Worm (Caenorhabditis elegans) whole organism, mixed stage, embryonic: ENCODE data around the gene F13C5.2.
A peak's percentile ranks its signal among the peaks of the same experiment; 100 is the strongest.

ENCODE experiments used
- M03D4.4 ChIP-seq: sonication (generic microtip); optimal IDR thresholded peaks from 2 replicates; lab custom pipeline; 2017; ENCODE audit warnings: mild to moderate bottlenecking, missing genetic modification characterization, missing compliant biosample characterization
- bed-3 ChIP-seq: fragments of 200-800 bp; sonication (Bioruptor generic); optimal IDR thresholded peaks from 3 replicates; lab custom pipeline; 2018; ENCODE audit warnings: mild to moderate bottlenecking, missing genetic modification characterization, moderate library complexity, missing compliant biosample characterization
- blmp-1 ChIP-seq: fragments of 150-350 bp; optimal IDR thresholded peaks from 2 replicates; lab custom pipeline; 2014; ENCODE audit warnings: missing biosample characterization, missing genetic modification characterization
- ceh-39 ChIP-seq: fragments of 150-350 bp; optimal IDR thresholded peaks from 2 replicates; lab custom pipeline; 2014; ENCODE audit warnings: missing biosample characterization, missing genetic modification characterization
- ceh-43 ChIP-seq: fragments of 200-800 bp; sonication (Bioruptor generic); optimal IDR thresholded peaks from 2 replicates; lab custom pipeline; 2018; ENCODE audit warnings: mild to moderate bottlenecking, missing genetic modification characterization, moderate library complexity, missing compliant biosample characterization
- ceh-83 ChIP-seq: fragments of 200-800 bp; sonication (Bioruptor generic); optimal IDR thresholded peaks from 2 replicates; lab custom pipeline; 2018; ENCODE audit warnings: mild to moderate bottlenecking, missing genetic modification characterization, missing compliant biosample characterization
- ces-1 ChIP-seq: fragments of 150-350 bp; optimal IDR thresholded peaks from 2 replicates; lab custom pipeline; 2014; ENCODE audit warnings: missing biosample characterization, missing genetic modification reagents, missing genetic modification characterization
- cnd-1 ChIP-seq: fragments of 200-800 bp; sonication (Bioruptor generic); optimal IDR thresholded peaks from 2 replicates; lab custom pipeline; 2018; ENCODE audit warnings: mild to moderate bottlenecking, missing genetic modification characterization, missing compliant biosample characterization
- elt-1 ChIP-seq: sonication (generic microtip); optimal IDR thresholded peaks from 2 replicates; lab custom pipeline; 2017; ENCODE audit warnings: missing genetic modification characterization, mild to moderate bottlenecking, missing compliant biosample characterization, antibody characterized with exemption, moderate library complexity, borderline replicate concordance; ENCODE audit not compliant: insufficient read depth
- elt-3 ChIP-seq: fragments of 150-350 bp; optimal IDR thresholded peaks from 2 replicates; lab custom pipeline; 2014; ENCODE audit warnings: missing biosample characterization, missing genetic modification characterization
- flh-1 ChIP-seq: fragments of 200-800 bp; sonication (Bioruptor generic); optimal IDR thresholded peaks from 2 replicates; lab custom pipeline; 2018; ENCODE audit warnings: mild to moderate bottlenecking, missing genetic modification characterization, moderate library complexity, missing compliant biosample characterization
- ham-2 ChIP-seq: fragments of 200-800 bp; sonication (Bioruptor generic); optimal IDR thresholded peaks from 2 replicates; lab custom pipeline; 2018; ENCODE audit warnings: mild to moderate bottlenecking, missing genetic modification characterization, missing compliant biosample characterization
- hlh-1 ChIP-seq: fragments of 150-350 bp; optimal IDR thresholded peaks from 2 replicates; lab custom pipeline; 2014; ENCODE audit warnings: missing biosample characterization, missing genetic modification reagents, missing genetic modification characterization
- lin-13 ChIP-seq: fragments of 150-350 bp; optimal IDR thresholded peaks from 2 replicates; lab custom pipeline; 2014; ENCODE audit warnings: missing biosample characterization, missing genetic modification characterization
- lin-32 ChIP-seq: fragments of 200-800 bp; sonication (Bioruptor generic); optimal IDR thresholded peaks from 2 replicates; lab custom pipeline; 2018; ENCODE audit warnings: mild to moderate bottlenecking, missing genetic modification characterization, missing compliant biosample characterization
- lsy-2 ChIP-seq: fragments of 150-350 bp; optimal IDR thresholded peaks from 2 replicates; lab custom pipeline; 2014; ENCODE audit warnings: missing biosample characterization, missing genetic modification characterization
- mls-2 ChIP-seq: sonication (generic microtip); optimal IDR thresholded peaks from 2 replicates; lab custom pipeline; 2016; ENCODE audit warnings: mild to moderate bottlenecking, missing genetic modification characterization, moderate library complexity, missing compliant biosample characterization
- nhr-12 ChIP-seq: fragments of 150-350 bp; optimal IDR thresholded peaks from 2 replicates; lab custom pipeline; 2014; ENCODE audit warnings: missing biosample characterization, missing genetic modification characterization
- nhr-2 ChIP-seq: fragments of 150-350 bp; optimal IDR thresholded peaks from 2 replicates; lab custom pipeline; 2014; ENCODE audit warnings: missing biosample characterization, missing genetic modification characterization
- nhr-237 ChIP-seq: fragments of 150-350 bp; optimal IDR thresholded peaks from 2 replicates; lab custom pipeline; 2014; ENCODE audit warnings: missing biosample characterization, missing genetic modification characterization
- nhr-28 ChIP-seq: fragments of 150-350 bp; optimal IDR thresholded peaks from 2 replicates; lab custom pipeline; 2014; ENCODE audit warnings: missing biosample characterization, missing genetic modification characterization
- nhr-76 ChIP-seq: sonication (generic microtip); optimal IDR thresholded peaks from 2 replicates; lab custom pipeline; 2017; ENCODE audit warnings: missing biosample characterization, missing genetic modification characterization
- pha-4 ChIP-seq: fragments of 150-350 bp; optimal IDR thresholded peaks from 2 replicates; lab custom pipeline; 2018; ENCODE audit warnings: missing biosample characterization, missing genetic modification reagents, missing genetic modification characterization
- sem-2 ChIP-seq: fragments of 200-800 bp; sonication (Bioruptor generic); optimal IDR thresholded peaks from 2 replicates; lab custom pipeline; 2018; ENCODE audit warnings: mild to moderate bottlenecking, missing genetic modification characterization, missing compliant biosample characterization
- snpc-4 ChIP-seq: fragments of 150-350 bp; optimal IDR thresholded peaks from 2 replicates; lab custom pipeline; 2014; ENCODE audit warnings: missing biosample characterization, missing genetic modification characterization
- sptf-1 ChIP-seq: sonication (generic microtip); optimal IDR thresholded peaks from 2 replicates; lab custom pipeline; 2017; ENCODE audit warnings: mild to moderate bottlenecking, missing genetic modification characterization, moderate library complexity, missing compliant biosample characterization
- tbx-8 ChIP-seq: fragments of 200-800 bp; sonication (Bioruptor generic); optimal IDR thresholded peaks from 2 replicates; lab custom pipeline; 2018; ENCODE audit warnings: mild to moderate bottlenecking, missing genetic modification characterization, moderate library complexity, missing compliant biosample characterization
- unc-120 ChIP-seq: sonication (generic microtip); optimal IDR thresholded peaks from 2 replicates; lab custom pipeline; 2017; ENCODE audit warnings: missing genetic modification characterization, missing compliant biosample characterization; ENCODE audit not compliant: poor library complexity, severe bottlenecking
- unc-39 ChIP-seq: fragments of 150-350 bp; optimal IDR thresholded peaks from 2 replicates; lab custom pipeline; 2014; ENCODE audit warnings: missing biosample characterization, missing genetic modification characterization
- unc-62 ChIP-seq: fragments of 150-350 bp; optimal IDR thresholded peaks from 2 replicates; lab custom pipeline; 2014; ENCODE audit warnings: missing biosample characterization, missing genetic modification reagents, missing genetic modification characterization
- zip-8 ChIP-seq: fragments of 150-350 bp; optimal IDR thresholded peaks from 2 replicates; lab custom pipeline; 2014; ENCODE audit warnings: missing biosample characterization, missing genetic modification characterization
- ztf-11 ChIP-seq: fragments of 150-350 bp; optimal IDR thresholded peaks from 2 replicates; lab custom pipeline; 2014; ENCODE audit warnings: missing biosample characterization, missing genetic modification characterization

The F13C5.2 gene

ce11 chrX:575084-575483, 18.7 kb upstream of the F13C5.2 start:
- TF ChIP-seq tbx-8 (GFP tag; lab: Kevin White, UChicago) = no peak
- TF ChIP-seq ces-1 = no peak
- TF ChIP-seq nhr-2 = no peak
- no peak for TF ChIP-seq hlh-1
- no peak for TF ChIP-seq blmp-1 (tag; lab: Kevin White, UChicago)
- no peak for TF ChIP-seq lin-32 (GFP tag; lab: Kevin White, UChicago)
- TF ChIP-seq unc-62 = no peak
- TF ChIP-seq M03D4.4 = no peak
- TF ChIP-seq zip-8 (tag; lab: Kevin White, UChicago) = no peak
- no peak for TF ChIP-seq unc-39 (tag; lab: Kevin White, UChicago)
- TF ChIP-seq pha-4 (tag; lab: Kevin White, UChicago) = no peak
- TF ChIP-seq elt-3 = no peak
- no peak for TF ChIP-seq unc-120 (tag; lab: Kevin White, UChicago)
- TF ChIP-seq nhr-12 (tag; lab: Kevin White, UChicago) = no peak
- no peak for TF ChIP-seq nhr-76 (tag; lab: Kevin White, UChicago)
- TF ChIP-seq, all 35 proteins: peak for 0

DNA sequence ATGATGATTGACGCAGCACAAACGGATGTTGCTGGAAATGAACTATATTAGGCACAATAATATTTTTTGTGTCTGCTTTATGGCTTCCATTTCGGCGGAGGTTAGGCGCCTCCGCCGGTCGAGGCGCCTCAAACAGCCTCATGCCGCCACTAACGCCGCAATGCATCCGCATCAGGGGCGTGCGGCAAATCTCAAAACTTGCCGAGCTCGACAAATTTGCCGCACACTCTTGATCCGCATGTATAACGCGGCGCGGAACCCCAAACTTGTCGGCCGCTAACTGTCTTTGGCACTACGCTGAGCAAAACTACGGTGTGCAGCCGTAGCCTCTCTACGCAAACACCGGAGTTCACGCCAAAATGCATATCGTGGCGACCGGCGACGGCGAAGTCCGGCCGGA, 12.0 kb upstream of the F13C5.2 start:
- TF ChIP-seq unc-39 (tag; lab: Kevin White, UChicago) (no peak), flh-1 (GFP tag; lab: Kevin White, UChicago) (no peak), lin-32 (GFP tag; lab: Kevin White, UChicago) (no peak), nhr-237 (no peak), unc-120 (tag; lab: Kevin White, UChicago) (no peak), tbx-8 (GFP tag; lab: Kevin White, UChicago) (no peak), mls-2 (tag; lab: Kevin White, UChicago) (no peak), lin-13 (tag; lab: Kevin White, UChicago) (no peak), nhr-28 (tag; lab: Kevin White, UChicago) (no peak), sem-2 (GFP tag; lab: Kevin White, UChicago) (no peak), nhr-76 (tag; lab: Kevin White, UChicago) (no peak), cnd-1 (tag; lab: Kevin White, UChicago) (no peak), bed-3 (no peak), lsy-2 (tag; lab: Kevin White, UChicago) (no peak), sptf-1 (tag; lab: Kevin White, UChicago) (no peak), ceh-39 (no peak), elt-1 (tag; lab: Kevin White, UChicago) (no peak), unc-62 (no peak), snpc-4 (tag; lab: Kevin White, UChicago) (no peak), ceh-83 (GFP tag; lab: Kevin White, UChicago) (no peak)
- TF ChIP-seq, all 35 proteins: peak for 0

- TF ChIP-seq bed-3 (no peak), elt-1 (tag; lab: Kevin White, UChicago) (peak; percentile 65)
Observed at ce11 chrX:585598-586217, 8.1 kb upstream of the F13C5.2 start.

- TF ChIP-seq M03D4.4 (no peak), ceh-43 (GFP tag; lab: Kevin White, UChicago) (no peak), unc-120 (tag; lab: Kevin White, UChicago) (no peak), lin-13 (tag; lab: Kevin White, UChicago) (no peak), unc-39 (tag; lab: Kevin White, UChicago) (no peak), nhr-12 (tag; lab: Kevin White, UChicago) (no peak), tbx-8 (GFP tag; lab: Kevin White, UChicago) (no peak), ztf-11 (no peak)
- TF ChIP-seq, all 35 proteins: peak for 0
Observed at ce11 chrX:587798-588197, 6.0 kb upstream of the F13C5.2 start, which contains the start of gene mrp-1. mrp-1 (minus strand) TSS chrX:587898.

ce11 chrX:591056-591455, 2.7 kb upstream of the F13C5.2 start:
- TF ChIP-seq lin-32 (GFP tag; lab: Kevin White, UChicago) (no peak), ham-2 (GFP tag; lab: Kevin White, UChicago) (no peak), snpc-4 (tag; lab: Kevin White, UChicago) (no peak)
